Fruit fly (Drosophila melanogaster) whole organism, embryonic: ENCODE results near the gene Sgs5.

ENCODE experiments used
- Aef1 ChIP-seq: fragments of 200-800 bp; sonication (Bioruptor generic); IDR thresholded peaks from 3 replicates; pipeline ENCODE4 v1.3.6; 2022; ENCODE audit warnings: missing biosample characterization, missing genetic modification characterization
- Atf3 ChIP-seq: fragments of 200-800 bp; sonication (Bioruptor generic); optimal IDR thresholded peaks from 3 replicates; lab custom pipeline; 2016; ENCODE audit warnings: missing biosample characterization, missing genetic modification characterization
- Awh ChIP-seq: fragments of 200-800 bp; sonication (Bioruptor generic); IDR thresholded peaks from 2 replicates; pipeline ENCODE4, ENCODE4 v1.3.6; 2022; ENCODE audit warnings: missing biosample characterization, missing genetic modification characterization
- Blimp-1 ChIP-seq: fragments of 200-800 bp; sonication (Bioruptor generic); optimal IDR thresholded peaks from 3 replicates; lab custom pipeline; 2018; ENCODE audit warnings: missing biosample characterization, missing genetic modification characterization, mild to moderate bottlenecking, moderate library complexity, missing genetic modification reagents
- BtbVII ChIP-seq: fragments of 200-800 bp; sonication (Bioruptor generic); optimal IDR thresholded peaks from 3 replicates; lab custom pipeline; 2017; ENCODE audit warnings: missing biosample characterization, mild to moderate bottlenecking, missing genetic modification characterization
- CG10267 ChIP-seq: fragments of 200-800 bp; sonication (Bioruptor generic); optimal IDR thresholded peaks from 2 replicates; lab custom pipeline; 2018; ENCODE audit warnings: missing biosample characterization, mild to moderate bottlenecking, missing genetic modification characterization, moderate library complexity
- CG11085 ChIP-seq: fragments of 200-800 bp; sonication (Bioruptor generic); IDR thresholded peaks from 2 replicates; pipeline ENCODE4 v1.3.6; 2022; ENCODE audit warnings: missing biosample characterization, missing genetic modification characterization
- CG14014 ChIP-seq: fragments of 200-800 bp; sonication (Bioruptor generic); IDR thresholded peaks from 2 replicates; pipeline ENCODE4 v1.3.6; 2022; ENCODE audit warnings: missing biosample characterization, missing genetic modification characterization
- CG15073 ChIP-seq: fragments of 200-800 bp; sonication (Bioruptor generic); optimal IDR thresholded peaks from 2 replicates; lab custom pipeline; 2016; ENCODE audit warnings: missing biosample characterization, missing genetic modification characterization
- CG15269 ChIP-seq: fragments of 200-800 bp; sonication (Bioruptor generic); optimal IDR thresholded peaks from 2 replicates; lab custom pipeline; 2018; ENCODE audit warnings: missing biosample characterization, mild to moderate bottlenecking, missing genetic modification characterization, moderate library complexity
- CG1603 ChIP-seq: fragments of 200-800 bp; sonication (Bioruptor generic); optimal IDR thresholded peaks from 2 replicates; lab custom pipeline; 2019; ENCODE audit warnings: missing biosample characterization, mild to moderate bottlenecking, missing genetic modification characterization, moderate library complexity
- CG1792 ChIP-seq: fragments of 200-800 bp; sonication (Bioruptor generic); optimal IDR thresholded peaks from 2 replicates; lab custom pipeline; 2016; ENCODE audit warnings: missing biosample characterization, missing genetic modification characterization
- CG2678 ChIP-seq: fragments of 200-800 bp; sonication (Bioruptor generic); optimal IDR thresholded peaks from 3 replicates; lab custom pipeline; 2019; ENCODE audit warnings: missing biosample characterization, mild to moderate bottlenecking, missing genetic modification characterization, moderate library complexity
- CG31365 ChIP-seq: fragments of 200-800 bp; sonication (Bioruptor generic); optimal IDR thresholded peaks from 2 replicates; lab custom pipeline; 2018; ENCODE audit warnings: missing biosample characterization, mild to moderate bottlenecking, missing genetic modification characterization
- CG31388 ChIP-seq: fragments of 200-800 bp; sonication (Bioruptor generic); optimal IDR thresholded peaks from 2 replicates; lab custom pipeline; 2016; ENCODE audit warnings: missing biosample characterization, missing genetic modification characterization
- CG3847 ChIP-seq: fragments of 200-800 bp; sonication (Bioruptor generic); IDR thresholded peaks from 2 replicates; pipeline ENCODE4 v1.3.6; 2022; ENCODE audit warnings: missing biosample characterization, missing genetic modification characterization
- CG7963 ChIP-seq: fragments of 200-800 bp; sonication (Bioruptor generic); IDR thresholded peaks from 3 replicates; pipeline ENCODE4 v1.3.6; 2022; ENCODE audit warnings: missing biosample characterization, missing genetic modification characterization; ENCODE audit not compliant: partially characterized antibody
- CG9727 ChIP-seq: fragments of 200-800 bp; sonication (Bioruptor generic); optimal IDR thresholded peaks from 3 replicates; lab custom pipeline; 2017; ENCODE audit warnings: missing biosample characterization, mild to moderate bottlenecking, missing genetic modification characterization
- CG9932 ChIP-seq: fragments of 200-800 bp; sonication (Bioruptor generic); IDR thresholded peaks from 2 replicates; pipeline ENCODE4 v1.3.6; 2022; ENCODE audit warnings: missing biosample characterization, missing genetic modification characterization
- Camta ChIP-seq: fragments of 200-800 bp; sonication (Bioruptor generic); optimal IDR thresholded peaks from 2 replicates; lab custom pipeline; 2016; ENCODE audit warnings: missing biosample characterization, missing genetic modification characterization
- Dll ChIP-seq: fragments of 200-800 bp; sonication (Bioruptor generic); IDR thresholded peaks from 4 replicates; pipeline ENCODE4 v1.3.6; 2022; ENCODE audit warnings: missing biosample characterization, missing genetic modification characterization; ENCODE audit not compliant: partially characterized antibody
- Doc3 ChIP-seq: fragments of 200-800 bp; sonication (Bioruptor generic); IDR thresholded peaks from 3 replicates; pipeline ENCODE4 v1.3.6; 2022; ENCODE audit warnings: missing biosample characterization, missing genetic modification characterization; ENCODE audit not compliant: partially characterized antibody
- Dp ChIP-seq: fragments of 200-800 bp; sonication (Bioruptor generic); optimal IDR thresholded peaks from 2 replicates; lab custom pipeline; 2018; ENCODE audit warnings: missing biosample characterization, mild to moderate bottlenecking, missing genetic modification characterization, moderate library complexity
- Dref ChIP-seq: fragments of 200-800 bp; sonication (Bioruptor generic); IDR thresholded peaks from 2 replicates; pipeline ENCODE4 v1.3.6; 2022; ENCODE audit warnings: missing biosample characterization, missing genetic modification characterization
- Fer1 ChIP-seq: fragments of 200-800 bp; sonication (Bioruptor generic); optimal IDR thresholded peaks from 2 replicates; lab custom pipeline; 2017; ENCODE audit warnings: missing biosample characterization, mild to moderate bottlenecking, missing genetic modification characterization
- H15 ChIP-seq: fragments of 200-800 bp; sonication (Bioruptor generic); IDR thresholded peaks from 3 replicates; pipeline ENCODE4 v1.3.6; 2022; ENCODE audit warnings: missing biosample characterization, missing genetic modification characterization
- Hey ChIP-seq: fragments of 200-800 bp; sonication (Bioruptor generic); optimal IDR thresholded peaks from 3 replicates; lab custom pipeline; 2018; ENCODE audit warnings: missing biosample characterization, mild to moderate bottlenecking, missing genetic modification characterization
- Lhr ChIP-seq: fragments of 200-800 bp; sonication (Bioruptor generic); optimal IDR thresholded peaks from 3 replicates; lab custom pipeline; 2017; ENCODE audit warnings: mild to moderate bottlenecking, missing biosample characterization, missing genetic modification reagents, missing genetic modification characterization
- Mad ChIP-seq: fragments of 200-800 bp; sonication (Bioruptor generic); optimal IDR thresholded peaks from 2 replicates; lab custom pipeline; 2016; ENCODE audit warnings: missing biosample characterization, missing genetic modification characterization
- Med ChIP-seq: fragments of 200-800 bp; sonication (Bioruptor generic); peaks from one replicate; lab custom pipeline; 2016; ENCODE audit warnings: missing biosample characterization, missing genetic modification characterization, mild to moderate bottlenecking, inconsistent platforms, moderate library complexity
- Oli ChIP-seq: fragments of 200-800 bp; sonication (Bioruptor generic); optimal IDR thresholded peaks from 2 replicates; lab custom pipeline; 2018; ENCODE audit warnings: missing biosample characterization, mild to moderate bottlenecking, missing genetic modification characterization, moderate library complexity
- Poxn ChIP-seq: fragments of 200-800 bp; sonication (Bioruptor generic); IDR thresholded peaks from 2 replicates; pipeline ENCODE4 v1.3.6; 2022; ENCODE audit warnings: missing biosample characterization, missing genetic modification characterization
- Side ChIP-seq: fragments of 200-800 bp; sonication (Bioruptor generic); optimal IDR thresholded peaks from 2 replicates; lab custom pipeline; 2016; ENCODE audit warnings: missing biosample characterization, missing genetic modification characterization
- Six4 ChIP-seq: fragments of 200-800 bp; sonication (Bioruptor generic); optimal IDR thresholded peaks from 2 replicates; lab custom pipeline; 2016; ENCODE audit warnings: missing biosample characterization, missing genetic modification characterization
- Ssrp ChIP-seq: fragments of 200-800 bp; sonication (Bioruptor generic); optimal IDR thresholded peaks from 2 replicates; lab custom pipeline; 2018; ENCODE audit warnings: missing biosample characterization, mild to moderate bottlenecking, missing genetic modification characterization, moderate library complexity
- ato ChIP-seq: fragments of 200-800 bp; sonication (Bioruptor generic); IDR thresholded peaks from 2 replicates; pipeline ENCODE4 v1.3.6; 2022; ENCODE audit warnings: missing biosample characterization, missing genetic modification characterization; ENCODE audit not compliant: partially characterized antibody
- az2 ChIP-seq: fragments of 200-800 bp; sonication (Bioruptor generic); optimal IDR thresholded peaks from 3 replicates; lab custom pipeline; 2016; ENCODE audit warnings: missing biosample characterization, missing genetic modification characterization
- bbx ChIP-seq: fragments of 200-800 bp; sonication (Bioruptor generic); IDR thresholded peaks from 2 replicates; pipeline ENCODE4 v1.3.6; 2022; ENCODE audit warnings: missing biosample characterization, missing genetic modification characterization; ENCODE audit not compliant: partially characterized antibody
- chif ChIP-seq, 2 experiments: fragments of 200-800 bp; sonication (Bioruptor generic); optimal IDR thresholded peaks; 3 replicates each; lab custom pipeline; 2016; ENCODE audit warnings: missing biosample characterization in 2 of 2, missing genetic modification characterization in 2 of 2
- gfzf ChIP-seq: fragments of 200-800 bp; sonication (Bioruptor generic); optimal IDR thresholded peaks from 2 replicates; lab custom pipeline; 2016; ENCODE audit warnings: missing biosample characterization, mild to moderate bottlenecking, missing genetic modification characterization, moderate library complexity
- grau ChIP-seq: fragments of 200-800 bp; optimal IDR thresholded peaks from 3 replicates; lab custom pipeline; 2019; ENCODE audit warnings: missing biosample characterization, mild to moderate bottlenecking, missing genetic modification characterization, moderate library complexity
- hkb ChIP-seq, 2 experiments: fragments of 200-800 bp in 1 of 2; fragments of >200 bp in 1 of 2; sonication (Bioruptor generic) in 1 of 2; IDR thresholded peaks in 1 of 2; optimal IDR thresholded peaks in 1 of 2; 2 replicates each; pipeline versions ENCODE4 v1.3.6 to Lab custom; 2017 to 2022; ENCODE audit warnings: missing biosample characterization in 1 of 2, missing genetic modification characterization in 1 of 2
- lab ChIP-seq: fragments of 200-800 bp; sonication (Bioruptor generic); optimal IDR thresholded peaks from 3 replicates; lab custom pipeline; 2017; ENCODE audit warnings: missing biosample characterization, missing genetic modification characterization, mild to moderate bottlenecking, moderate library complexity, missing genetic modification reagents
- lmd ChIP-seq: fragments of 200-800 bp; sonication (Bioruptor generic); IDR thresholded peaks from 2 replicates; pipeline ENCODE4 v1.3.6; 2022; ENCODE audit warnings: missing biosample characterization, missing genetic modification characterization
- mirr ChIP-seq: fragments of 200-800 bp; sonication (Bioruptor generic); optimal IDR thresholded peaks from 3 replicates; lab custom pipeline; 2018; ENCODE audit warnings: missing biosample characterization, mild to moderate bottlenecking, missing genetic modification characterization
- oc ChIP-seq: fragments of 200-800 bp; sonication (Bioruptor generic); optimal IDR thresholded peaks from 2 replicates; lab custom pipeline; 2018; ENCODE audit warnings: missing biosample characterization, mild to moderate bottlenecking, missing genetic modification characterization, moderate library complexity
- odd ChIP-seq: fragments of 200-800 bp; sonication (Bioruptor generic); optimal IDR thresholded peaks from 2 replicates; lab custom pipeline; 2017; ENCODE audit warnings: missing biosample characterization, mild to moderate bottlenecking, missing genetic modification characterization
- phol ChIP-seq: fragments of 200-800 bp; sonication (Bioruptor generic); optimal IDR thresholded peaks from 3 replicates; lab custom pipeline; 2018; ENCODE audit warnings: missing biosample characterization, mild to moderate bottlenecking, missing genetic modification characterization, moderate library complexity
- pzg ChIP-seq: fragments of 200-800 bp; sonication (Bioruptor generic); optimal IDR thresholded peaks from 3 replicates; lab custom pipeline; 2018; ENCODE audit warnings: missing biosample characterization, mild to moderate bottlenecking, missing genetic modification characterization, moderate library complexity
- vnd ChIP-seq: fragments of 200-800 bp; sonication (Bioruptor generic); IDR thresholded peaks from 3 replicates; pipeline ENCODE4 v1.3.6; 2022; ENCODE audit warnings: missing biosample characterization, missing genetic modification characterization; ENCODE audit not compliant: partially characterized antibody

The Sgs5 gene

dm6 chr3R:17605872-17606271, 10.7 kb downstream of the Sgs5 start, which contains the start of gene sll (continued):
- TF ChIP-seq Atf3 (GFP tag; lab: Kevin White, UChicago) (no peak), Poxn (GFP tag; lab: Robert Waterston, UW) (no peak), Med (GFP tag; lab: Kevin White, UChicago) (peak; percentile 75), ato (GFP tag; lab: Robert Waterston, UW) (no peak), Doc3 (GFP tag; lab: Robert Waterston, UW) (0 out of 3 replicates have a peak, but pooled peaks have one; percentile 24), CG2678 (tag; lab: Kevin White, UChicago) (peak; percentile 14), hkb (optimal IDR thresholded peaks at IDR 0.05; lab: Kevin White, UChicago) (no peak), hkb (GFP tag; IDR thresholded peaks at IDR 0.05; lab: Robert Waterston, UW) (no peak), CG1603 (tag; lab: Kevin White, UChicago) (peak; percentile 29), Lhr (GFP tag; lab: Kevin White, UChicago) (no peak), BtbVII (GFP tag; lab: Kevin White, UChicago) (no peak), Blimp-1 (GFP tag; lab: Kevin White, UChicago) (no peak), lmd (GFP tag; lab: Robert Waterston, UW) (no peak), CG10267 (tag; lab: Kevin White, UChicago) (peak; percentile 20), Side (no peak), chif (GFP tag; optimal IDR thresholded peaks at IDR 0.05; lab: Kevin White, UChicago) (no peak), Awh (GFP tag; lab: Robert Waterston, UW) (no peak), pzg (GFP tag; lab: Kevin White, UChicago) (peak; percentile 40), Dp (GFP tag; lab: Kevin White, UChicago) (peak; percentile 26), CG15269 (tag; lab: Kevin White, UChicago) (no peak), gfzf (GFP tag; lab: Kevin White, UChicago) (peak; percentile 72), Hey (tag; lab: Kevin White, UChicago) (no peak), CG1792 (no peak), oc (peak; percentile 59), CG9932 (GFP tag; lab: Robert Waterston, UW) (no peak), phol (peak; percentile 25), Camta (GFP tag; lab: Kevin White, UChicago) (no peak), vnd (GFP tag; lab: Robert Waterston, UW) (no peak), Six4 (GFP tag; lab: Kevin White, UChicago) (no peak), Mad (GFP tag; lab: Kevin White, UChicago) (no peak), Dref (GFP tag; lab: Robert Waterston, UW) (peak; percentile 37), odd (GFP tag; lab: Kevin White, UChicago) (no peak), Ssrp (tag; lab: Kevin White, UChicago) (no peak), mirr (GFP tag; lab: Kevin White, UChicago) (no peak), H15 (GFP tag; lab: Robert Waterston, UW) (no peak), CG11085 (GFP tag; lab: Robert Waterston, UW) (no peak), CG3847 (GFP tag; lab: Robert Waterston, UW) (no peak), bbx (peak; percentile 35; the same call in 1 of the 2 replicates), CG7963 (GFP tag; lab: Robert Waterston, UW) (no peak), Oli (no peak), CG31388 (GFP tag; lab: Kevin White, UChicago) (no peak), az2 (no peak), CG14014 (GFP tag; lab: Robert Waterston, UW) (no peak), CG15073 (GFP tag; lab: Kevin White, UChicago) (no peak), Fer1 (GFP tag; lab: Kevin White, UChicago) (no peak), Dll (GFP tag; lab: Robert Waterston, UW) (peak; percentile 64; the same call in 2 of the 4 replicates), CG9727 (GFP tag; lab: Kevin White, UChicago) (no peak), lab (GFP tag; lab: Kevin White, UChicago) (no peak), Aef1 (GFP tag; lab: Robert Waterston, UW) (no peak), CG31365 (no peak), grau (tag; lab: Kevin White, UChicago) (no peak)
